Worm (Caenorhabditis elegans) whole organism, L1 larva: Measurements from ENCODE around the gene snf-9.

Experiments
- ces-1 ChIP-seq: fragments of 150-350 bp; optimal IDR thresholded peaks from 2 replicates; lab custom pipeline; 2014; ENCODE audit warnings: missing biosample characterization, missing genetic modification reagents, missing genetic modification characterization
- efl-1 ChIP-seq, 4 experiments: fragments of 150-350 bp; optimal IDR thresholded peaks in 3 of 4; peaks in 1 of 4; 1 replicate in 1 of 4; 2 replicates in 3 of 4; lab custom pipeline; 2014; ENCODE audit warnings: missing biosample characterization in 2 of 4, missing genetic modification characterization in 2 of 4, missing genetic modification reagents in 2 of 4
- elt-3 ChIP-seq, 6 experiments: fragments of 150-350 bp in 1 of 6; sonication (generic microtip); optimal IDR thresholded peaks; 2 replicates each; lab custom pipeline; 2017 to 2018; ENCODE audit warnings: missing biosample characterization in 6 of 6, missing genetic modification characterization in 6 of 6, inconsistent platforms in 1 of 6
- fkh-4 ChIP-seq: sonication (generic microtip); optimal IDR thresholded peaks from 2 replicates; lab custom pipeline; 2016; ENCODE audit warnings: missing compliant biosample characterization, missing genetic modification characterization, borderline replicate concordance
- unc-86 ChIP-seq: sonication (generic microtip); optimal IDR thresholded peaks from 2 replicates; lab custom pipeline; 2016; ENCODE audit warnings: missing genetic modification characterization, missing compliant biosample characterization

ce11 chrIV:17268069-17268468 is 43.9 kb upstream of the snf-9 start:
- TF ChIP-seq fkh-4 (tag; lab: Kevin White, UChicago) (no peak), unc-86 (tag; lab: Kevin White, UChicago) (no peak), efl-1 (optimal IDR thresholded peaks at IDR 0.05; lab: Kevin White, UChicago) (no peak), efl-1 (GFP tag; optimal IDR thresholded peaks at IDR 0.05 in 1 of 2; lab: Kevin White, UChicago) (no peak), ces-1 (no peak), elt-3 (tag; optimal IDR thresholded peaks at IDR 0.05; lab: Kevin White, UChicago) (no peak)
